Worm (Caenorhabditis elegans) whole organism, young adult: ENCODE results near the gene swt-4.
A peak's percentile ranks its signal among the peaks of the same experiment; 100 is the strongest.

Experiments used
- B0336.3 ChIP-seq: fragments of 200-800 bp; sonication (Bioruptor generic); IDR thresholded peaks from 2 replicates; pipeline ENCODE4 v1.3.6; 2022; ENCODE audit warnings: missing genetic modification characterization, missing compliant biosample characterization
- F10E7.11 ChIP-seq: sonication (generic microtip); optimal IDR thresholded peaks from 2 replicates; lab custom pipeline; 2017; ENCODE audit warnings: mild to moderate bottlenecking, missing genetic modification characterization, moderate library complexity, missing compliant biosample characterization
- F37B4.10 ChIP-seq: fragments of 200-800 bp; sonication (Bioruptor generic); IDR thresholded peaks from 2 replicates; pipeline ENCODE4 v1.3.6; 2022; ENCODE audit warnings: missing genetic modification characterization, missing compliant biosample characterization
- F39B2.1 ChIP-seq: fragments of 200-800 bp; sonication (Bioruptor generic); IDR thresholded peaks from 2 replicates; pipeline ENCODE4 v1.3.6; 2022; ENCODE audit warnings: missing genetic modification reagents, missing genetic modification characterization, missing compliant biosample characterization
- F49E8.2 ChIP-seq: sonication (generic microtip); optimal IDR thresholded peaks from 3 replicates; lab custom pipeline; 2017; ENCODE audit warnings: missing genetic modification characterization, mild to moderate bottlenecking, missing compliant biosample characterization, antibody characterized with exemption, moderate library complexity; ENCODE audit not compliant: insufficient read depth
- F55B11.4 ChIP-seq: sonication (generic microtip); optimal IDR thresholded peaks from 2 replicates; lab custom pipeline; 2016; ENCODE audit warnings: missing compliant biosample characterization, missing genetic modification characterization, borderline replicate concordance; ENCODE audit not compliant: insufficient read depth
- F57C9.4 ChIP-seq: sonication (generic microtip); optimal IDR thresholded peaks from 2 replicates; lab custom pipeline; 2017; ENCODE audit warnings: mild to moderate bottlenecking, missing genetic modification characterization, missing compliant biosample characterization
- K11D2.4 ChIP-seq: fragments of 200-800 bp; sonication (Bioruptor generic); IDR thresholded peaks from 2 replicates; pipeline ENCODE4 v1.3.6; 2022; ENCODE audit warnings: missing genetic modification reagents, missing genetic modification characterization, missing compliant biosample characterization
- Y53G8AR.9 ChIP-seq: fragments of 200-800 bp; sonication (Bioruptor generic); conservative IDR thresholded peaks from 2 replicates; pipeline ENCODE4 v1.3.6; 2022; ENCODE audit warnings: missing genetic modification reagents, missing genetic modification characterization, missing compliant biosample characterization
- Y56A3A.18 ChIP-seq: fragments of 200-800 bp; sonication (Bioruptor generic); IDR thresholded peaks from 2 replicates; pipeline ENCODE4 v1.3.6; 2022; ENCODE audit warnings: missing genetic modification reagents, missing genetic modification characterization, missing compliant biosample characterization
- Y67H2A.10 ChIP-seq: fragments of 200-800 bp; sonication (Bioruptor generic); conservative IDR thresholded peaks from 2 replicates; pipeline ENCODE4 v1.3.6; 2022; ENCODE audit warnings: missing genetic modification reagents, missing genetic modification characterization, missing compliant biosample characterization
- athp-1 ChIP-seq: sonication (generic microtip); optimal IDR thresholded peaks from 2 replicates; lab custom pipeline; 2017; ENCODE audit warnings: mild to moderate bottlenecking, missing genetic modification characterization, missing compliant biosample characterization
- attf-5 ChIP-seq: fragments of 200-800 bp; sonication (Bioruptor generic); optimal IDR thresholded peaks from 2 replicates; lab custom pipeline; 2018; ENCODE audit warnings: mild to moderate bottlenecking, missing genetic modification characterization, missing compliant biosample characterization
- bed-1 ChIP-seq: fragments of 200-800 bp; sonication (Bioruptor generic); IDR thresholded peaks from 2 replicates; pipeline ENCODE4 v1.3.6; 2022; ENCODE audit warnings: missing genetic modification reagents, missing genetic modification characterization, missing compliant biosample characterization
- ccch-3 ChIP-seq: fragments of 200-800 bp; sonication (Bioruptor generic); optimal IDR thresholded peaks from 2 replicates; lab custom pipeline; 2018; ENCODE audit warnings: mild to moderate bottlenecking, missing genetic modification characterization, missing compliant biosample characterization
- ceh-100 ChIP-seq: fragments of 200-800 bp; sonication (Bioruptor generic); IDR thresholded peaks from 2 replicates; pipeline ENCODE4 v1.3.6; 2022; ENCODE audit warnings: missing genetic modification reagents, missing genetic modification characterization, missing compliant biosample characterization
- dox-1 ChIP-seq: fragments of 200-800 bp; sonication (Bioruptor generic); IDR thresholded peaks from 2 replicates; pipeline ENCODE4 v1.3.6; 2022; ENCODE audit warnings: missing genetic modification reagents, missing genetic modification characterization, missing compliant biosample characterization
- dpff-1 ChIP-seq: sonication (generic microtip); optimal IDR thresholded peaks from 2 replicates; lab custom pipeline; 2017; ENCODE audit warnings: mild to moderate bottlenecking, missing genetic modification characterization, missing compliant biosample characterization
- egl-18 ChIP-seq: fragments of 200-800 bp; sonication (Bioruptor generic); IDR thresholded peaks from 2 replicates; pipeline ENCODE4 v1.3.6; 2022; ENCODE audit warnings: missing genetic modification reagents, missing genetic modification characterization, missing compliant biosample characterization
- egl-44 ChIP-seq: fragments of 200-800 bp; sonication (Bioruptor generic); IDR thresholded peaks from 2 replicates; pipeline ENCODE4 v1.3.6; 2022; ENCODE audit warnings: missing genetic modification reagents, missing genetic modification characterization, missing compliant biosample characterization
- egrh-3 ChIP-seq: fragments of 200-800 bp; sonication (Bioruptor generic); IDR thresholded peaks from 2 replicates; pipeline ENCODE4 v1.3.6; 2022; ENCODE audit warnings: missing genetic modification reagents, missing genetic modification characterization, missing compliant biosample characterization
- ets-4 ChIP-seq: fragments of 200-800 bp; sonication (Bioruptor generic); optimal IDR thresholded peaks from 2 replicates; lab custom pipeline; 2018; ENCODE audit warnings: mild to moderate bottlenecking, missing genetic modification characterization, missing compliant biosample characterization
- fkh-3 ChIP-seq: sonication (generic microtip); optimal IDR thresholded peaks from 2 replicates; lab custom pipeline; 2016; ENCODE audit warnings: mild to moderate bottlenecking, missing genetic modification characterization, missing compliant biosample characterization
- hlh-12 ChIP-seq: sonication (generic microtip); optimal IDR thresholded peaks from 2 replicates; lab custom pipeline; 2016; ENCODE audit warnings: missing genetic modification characterization, missing compliant biosample characterization
- hmg-20 ChIP-seq: fragments of 200-800 bp; sonication (Bioruptor generic); IDR thresholded peaks from 2 replicates; pipeline ENCODE4 v1.3.6; 2022; ENCODE audit warnings: missing genetic modification reagents, missing genetic modification characterization, missing compliant biosample characterization
- let-526 ChIP-seq: fragments of 200-800 bp; sonication (Bioruptor generic); IDR thresholded peaks from 2 replicates; pipeline ENCODE4 v1.3.6; 2022; ENCODE audit warnings: missing genetic modification reagents, missing genetic modification characterization, missing compliant biosample characterization
- let-607 ChIP-seq, 2 experiments: fragments of 200-800 bp in 1 of 2; sonication (Bioruptor generic) in 1 of 2; sonication (generic microtip) in 1 of 2; optimal IDR thresholded peaks; 2 replicates each; lab custom pipeline; 2016 to 2018; ENCODE audit warnings: mild to moderate bottlenecking in 2 of 2, missing compliant biosample characterization in 2 of 2, missing genetic modification characterization in 2 of 2, moderate library complexity in 2 of 2, missing genotype in 1 of 2
- lir-1 ChIP-seq: fragments of 200-800 bp; sonication (Bioruptor generic); conservative IDR thresholded peaks from 2 replicates; pipeline ENCODE4 v1.3.6; 2022; ENCODE audit warnings: missing genetic modification reagents, missing genetic modification characterization, missing compliant biosample characterization
- lsl-1 ChIP-seq: fragments of 200-800 bp; sonication (Bioruptor generic); optimal IDR thresholded peaks from 2 replicates; lab custom pipeline; 2018; ENCODE audit warnings: mild to moderate bottlenecking, missing genetic modification characterization, moderate library complexity, missing compliant biosample characterization
- mel-28 ChIP-seq: sonication (generic microtip); optimal IDR thresholded peaks from 2 replicates; lab custom pipeline; 2016; ENCODE audit warnings: borderline replicate concordance, mild to moderate bottlenecking, missing genetic modification characterization, missing compliant biosample characterization
- mxl-1 ChIP-seq: sonication (generic microtip); optimal IDR thresholded peaks from 2 replicates; lab custom pipeline; 2016; ENCODE audit warnings: missing genetic modification characterization, missing compliant biosample characterization
- nfya-1 ChIP-seq: sonication (generic microtip); optimal IDR thresholded peaks from 2 replicates; lab custom pipeline; 2017; ENCODE audit warnings: antibody characterized with exemption, missing compliant biosample characterization, missing genetic modification characterization, borderline replicate concordance; ENCODE audit not compliant: insufficient read depth
- nhr-179 ChIP-seq: sonication (generic microtip); optimal IDR thresholded peaks from 2 replicates; lab custom pipeline; 2016; ENCODE audit warnings: mild to moderate bottlenecking, missing genetic modification characterization, missing compliant biosample characterization
- nhr-90 ChIP-seq: sonication (generic microtip); optimal IDR thresholded peaks from 2 replicates; lab custom pipeline; 2016; ENCODE audit warnings: missing genotype, mild to moderate bottlenecking, missing genetic modification characterization, missing compliant biosample characterization
- pha-4 ChIP-seq: fragments of 150-350 bp; sonication (generic microtip); optimal IDR thresholded peaks from 2 replicates; lab custom pipeline; 2014; ENCODE audit warnings: missing biosample characterization, missing genetic modification reagents, missing genetic modification characterization
- rec-8 ChIP-seq, 2 experiments: sonication (generic microtip); optimal IDR thresholded peaks; 2 replicates each; lab custom pipeline; 2016; ENCODE audit warnings: mild to moderate bottlenecking in 2 of 2, missing genetic modification characterization in 2 of 2, missing genetic modification reagents in 2 of 2, missing genotype in 2 of 2, missing biosample characterization in 1 of 2, missing compliant biosample characterization in 1 of 2, moderate library complexity in 1 of 2
- snpc-1.1 ChIP-seq: sonication (generic microtip); optimal IDR thresholded peaks from 2 replicates; lab custom pipeline; 2017; ENCODE audit warnings: missing genetic modification characterization, mild to moderate bottlenecking, missing compliant biosample characterization, antibody characterized with exemption, moderate library complexity, missing genotype, missing genetic modification reagents; ENCODE audit not compliant: insufficient read depth
- snpc-1.3 ChIP-seq: sonication (generic microtip); optimal IDR thresholded peaks from 2 replicates; lab custom pipeline; 2017; ENCODE audit warnings: missing genetic modification characterization, mild to moderate bottlenecking, missing compliant biosample characterization, antibody characterized with exemption, moderate library complexity, missing genotype, missing genetic modification reagents; ENCODE audit not compliant: insufficient read depth
- snpc-4 ChIP-seq, 5 experiments: fragments of 150-350 bp in 1 of 5; sonication (generic microtip) in 4 of 5; optimal IDR thresholded peaks; 2 replicates each; lab custom pipeline; 2014 to 2018; ENCODE audit warnings: missing genetic modification characterization in 5 of 5, missing biosample characterization in 3 of 5, antibody characterized with exemption in 2 of 5, mild to moderate bottlenecking in 2 of 5, missing compliant biosample characterization in 2 of 5, missing genotype in 2 of 5, moderate library complexity in 2 of 5, missing genetic modification reagents in 1 of 5
- sptf-2 ChIP-seq: fragments of 200-800 bp; sonication (Bioruptor generic); optimal IDR thresholded peaks from 2 replicates; lab custom pipeline; 2018; ENCODE audit warnings: mild to moderate bottlenecking, missing genetic modification characterization, missing compliant biosample characterization
- tbx-9 ChIP-seq: sonication (generic microtip); optimal IDR thresholded peaks from 2 replicates; lab custom pipeline; 2016; ENCODE audit warnings: borderline replicate concordance, missing genetic modification characterization, inconsistent platforms, missing compliant biosample characterization
- unc-62 ChIP-seq: fragments of 150-350 bp; optimal IDR thresholded peaks from 2 replicates; lab custom pipeline; 2014; ENCODE audit warnings: missing biosample characterization, missing genetic modification reagents, missing genetic modification characterization
- xnd-1 ChIP-seq: sonication (generic microtip); optimal IDR thresholded peaks from 2 replicates; lab custom pipeline; 2016; ENCODE audit warnings: missing genotype, missing genetic modification reagents, missing genetic modification characterization, missing compliant biosample characterization
- zim-3 ChIP-seq: sonication (generic microtip); optimal IDR thresholded peaks from 2 replicates; lab custom pipeline; 2017; ENCODE audit warnings: mild to moderate bottlenecking, missing genetic modification characterization, moderate library complexity, missing compliant biosample characterization
- ztf-26 ChIP-seq: sonication (generic microtip); optimal IDR thresholded peaks from 2 replicates; lab custom pipeline; 2017; ENCODE audit warnings: missing genetic modification characterization, missing compliant biosample characterization
- ztf-3 ChIP-seq: fragments of 200-800 bp; sonication (Bioruptor generic); optimal IDR thresholded peaks from 2 replicates; lab custom pipeline; 2018; ENCODE audit warnings: mild to moderate bottlenecking, missing genetic modification characterization, missing compliant biosample characterization

swt-4 gene

ce11 chrIII:10624564-10624963 lies 4.4 kb downstream of the swt-4 start (continued):
- TF ChIP-seq snpc-1.3 (tag; lab: Kevin White, UChicago): peak; percentile 80
- peak; percentile 70 for TF ChIP-seq zim-3 (tag; lab: Kevin White, UChicago)
- no peak for TF ChIP-seq F57C9.4 (tag; lab: Kevin White, UChicago)
- TF ChIP-seq unc-62: no peak
- TF ChIP-seq sptf-2 (GFP tag; lab: Kevin White, UChicago): peak; percentile 85
- no peak for TF ChIP-seq F39B2.1 (GFP tag; lab: Robert Waterston, UW)
- TF ChIP-seq nhr-90 (tag; lab: Kevin White, UChicago): peak; percentile 75
- TF ChIP-seq egl-44 (GFP tag; lab: Robert Waterston, UW): peak; percentile 89
- peak; percentile 70 for TF ChIP-seq athp-1 (tag; lab: Kevin White, UChicago)
- peak; percentile 32 for TF ChIP-seq snpc-4 (GFP tag; optimal IDR thresholded peaks at IDR 0.05; lab: Kevin White, UChicago)
- peak in 3 of 4 experiments; percentile 16 to 37 (median 28) for TF ChIP-seq snpc-4 (tag; optimal IDR thresholded peaks at IDR 0.05; lab: Kevin White, UChicago)
- TF ChIP-seq let-526 (GFP tag; lab: Robert Waterston, UW): peak; percentile 66; the same call in 1 of the 2 replicates
- TF ChIP-seq bed-1 (GFP tag; lab: Robert Waterston, UW): 0 out of 2 replicates have a peak, but pooled peaks have one; percentile 69
- TF ChIP-seq K11D2.4: 0 out of 2 replicates have a peak, but pooled peaks have one; percentile 36
- peak; percentile 58 for TF ChIP-seq attf-5 (GFP tag; lab: Kevin White, UChicago)
- TF ChIP-seq F37B4.10: 0 out of 2 replicates have a peak, but pooled peaks have one; percentile 80
- no peak for TF ChIP-seq nfya-1 (tag; lab: Kevin White, UChicago)
- peak; percentile 51 for TF ChIP-seq F10E7.11
- TF ChIP-seq dox-1 (GFP tag; lab: Robert Waterston, UW): peak; percentile 88
- no peak for TF ChIP-seq dpff-1 (tag; lab: Kevin White, UChicago)
- TF ChIP-seq fkh-3 (tag; lab: Kevin White, UChicago): no peak
- peak; percentile 68 for TF ChIP-seq lir-1 (GFP tag; lab: Robert Waterston, UW)
- no peak for TF ChIP-seq egl-18 (GFP tag; lab: Robert Waterston, UW)
- TF ChIP-seq tbx-9 (tag; lab: Kevin White, UChicago): no peak
- TF ChIP-seq ets-4: no peak
- peak; percentile 31; the same call in 1 of the 2 replicates for TF ChIP-seq hmg-20 (GFP tag; lab: Robert Waterston, UW)
- no peak for TF ChIP-seq hlh-12 (tag; lab: Kevin White, UChicago)
- TF ChIP-seq ccch-3: no peak
- no peak for TF ChIP-seq ztf-3 (GFP tag; lab: Kevin White, UChicago)
- TF ChIP-seq ztf-26: peak; percentile 53
- peak; percentile 57 for TF ChIP-seq lsl-1 (GFP tag; lab: Kevin White, UChicago)
- no peak for TF ChIP-seq xnd-1 (tag; lab: Kevin White, UChicago)
- TF ChIP-seq mel-28 (tag; lab: Kevin White, UChicago): peak; percentile 49
- no peak for TF ChIP-seq let-607 (tag; optimal IDR thresholded peaks at IDR 0.05; lab: Kevin White, UChicago)
- TF ChIP-seq F55B11.4: no peak
- peak; percentile 51; the same call in 1 of the 2 replicates for TF ChIP-seq ceh-100 (GFP tag; lab: Robert Waterston, UW)
- TF ChIP-seq egrh-3 (GFP tag; lab: Robert Waterston, UW): no peak
- no peak for TF ChIP-seq Y67H2A.10
- TF ChIP-seq snpc-1.1 (tag; lab: Kevin White, UChicago): peak; percentile 50
- 0 out of 2 replicates have a peak, but pooled peaks have one; percentile 21 for TF ChIP-seq Y56A3A.18 (GFP tag; lab: Robert Waterston, UW)
- TF ChIP-seq rec-8 (tag; optimal IDR thresholded peaks at IDR 0.05; lab: Kevin White, UChicago): peak; percentile 59 to 73
- peak; percentile 31; the same call in 1 of the 2 replicates for TF ChIP-seq B0336.3 (GFP tag; lab: Robert Waterston, UW)
- TF ChIP-seq mxl-1: peak; percentile 52
- 0 out of 2 replicates have a peak, but pooled peaks have one; percentile 50 for TF ChIP-seq Y53G8AR.9
- no peak for TF ChIP-seq pha-4 (tag; lab: Kevin White, UChicago)
- no peak for TF ChIP-seq nhr-179 (tag; lab: Kevin White, UChicago)
- TF ChIP-seq F49E8.2 (tag; lab: Kevin White, UChicago): peak; percentile 73
